Worm (Caenorhabditis elegans): ENCODE data around the gene F21A3.3.

DNA sequence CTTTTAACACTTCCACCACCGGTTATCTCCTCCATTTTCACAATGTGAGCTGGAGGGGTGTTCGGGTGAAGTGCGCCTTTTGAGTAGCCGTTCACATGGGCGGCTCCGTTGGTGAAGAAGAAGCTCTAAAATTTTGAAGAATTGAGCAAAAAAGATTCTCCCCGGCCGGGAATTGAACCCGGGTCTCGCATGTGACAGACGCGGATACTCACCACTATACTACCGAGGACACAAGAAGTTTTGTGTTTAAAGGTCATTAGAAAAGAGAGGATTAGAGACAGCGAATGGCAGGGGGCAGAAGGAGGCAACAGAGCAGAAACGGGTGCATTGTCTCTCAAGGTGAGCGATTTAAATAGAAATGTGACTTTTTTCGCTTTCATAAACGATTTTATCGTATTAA lies 34.1 kb downstream of the F21A3.3 start:
- TF ChIP-seq ama-1 (optimal IDR thresholded peaks at IDR 0.05), result no peak
- TF ChIP-seq ama-1 (GFP tag; optimal IDR thresholded peaks at IDR 0.05), result peak; percentile 22 to 32
- peak; percentile 60 for TF ChIP-seq chd-7 (tag; optimal IDR thresholded peaks at IDR 0.05)
- peak; percentile 24 for TF ChIP-seq unc-130 (GFP tag; optimal IDR thresholded peaks at IDR 0.05)
- TF ChIP-seq akir-1 (GFP tag; optimal IDR thresholded peaks at IDR 0.05), result no peak
- TF ChIP-seq rec-8 (tag; optimal IDR thresholded peaks at IDR 0.05), result peak; percentile 36 to 56
- peak; percentile 31 for TF ChIP-seq B0035.1 (tag; optimal IDR thresholded peaks at IDR 0.05)
- no peak for TF ChIP-seq tbx-9 (tag; optimal IDR thresholded peaks at IDR 0.05; ENCODE audit: borderline replicate concordance)
- TF ChIP-seq C06A6.2 (GFP tag; conservative IDR thresholded peaks at IDR 0.05), result no peak
- no peak for TF ChIP-seq nhr-120 (GFP tag; IDR thresholded peaks at IDR 0.05)

Data from whole organism, young adult.